Worm (Caenorhabditis elegans) whole organism, early embryonic: ENCODE results near the gene F37B4.10.

ENCODE experiments used
- B0310.2 ChIP-seq: sonication (generic microtip); optimal IDR thresholded peaks from 2 replicates; lab custom pipeline; 2016; ENCODE audit warnings: mild to moderate bottlenecking, missing genetic modification characterization, missing compliant biosample characterization
- F13C5.2 ChIP-seq: sonication (generic microtip); optimal IDR thresholded peaks from 2 replicates; lab custom pipeline; 2017; ENCODE audit warnings: mild to moderate bottlenecking, missing genetic modification characterization, inconsistent platforms, missing compliant biosample characterization
- aly-1 ChIP-seq: sonication (generic microtip); optimal IDR thresholded peaks from 2 replicates; lab custom pipeline; 2016; ENCODE audit warnings: missing genetic modification characterization, missing compliant biosample characterization
- ama-1 ChIP-seq: fragments of 150-350 bp; optimal IDR thresholded peaks from 2 replicates; lab custom pipeline; 2014
- ceh-13 ChIP-seq: fragments of 200-800 bp; sonication (Bioruptor generic); optimal IDR thresholded peaks from 2 replicates; lab custom pipeline; 2018; ENCODE audit warnings: mild to moderate bottlenecking, missing genetic modification characterization, missing compliant biosample characterization
- ceh-36 ChIP-seq: sonication (generic microtip); optimal IDR thresholded peaks from 2 replicates; lab custom pipeline; 2016; ENCODE audit warnings: missing genetic modification characterization, inconsistent platforms, missing compliant biosample characterization
- ets-7 ChIP-seq: sonication (generic microtip); optimal IDR thresholded peaks from 2 replicates; lab custom pipeline; 2016; ENCODE audit warnings: missing genotype, missing genetic modification characterization, missing compliant biosample characterization
- flt-1 ChIP-seq: fragments of 200-800 bp; sonication (Bioruptor generic); IDR thresholded peaks from 2 replicates; pipeline ENCODE4 v1.3.6; 2022; ENCODE audit warnings: missing genetic modification characterization, missing compliant biosample characterization
- hmbx-1 ChIP-seq: sonication (generic microtip); optimal IDR thresholded peaks from 2 replicates; lab custom pipeline; 2016; ENCODE audit warnings: mild to moderate bottlenecking, missing genetic modification characterization, missing compliant biosample characterization
- hmg-4 ChIP-seq: fragments of 200-800 bp; sonication (Bioruptor generic); optimal IDR thresholded peaks from 2 replicates; lab custom pipeline; 2018; ENCODE audit warnings: mild to moderate bottlenecking, missing genetic modification characterization, missing compliant biosample characterization
- hnd-1 ChIP-seq: sonication (generic microtip); optimal IDR thresholded peaks from 2 replicates; lab custom pipeline; 2016; ENCODE audit warnings: missing genetic modification characterization, missing compliant biosample characterization
- pes-1 ChIP-seq: fragments of 200-800 bp; sonication (Bioruptor generic); IDR thresholded peaks from 2 replicates; pipeline ENCODE4 v1.3.6; 2022; ENCODE audit warnings: missing genetic modification reagents, missing genetic modification characterization, missing compliant biosample characterization
- scrt-1 ChIP-seq: fragments of 200-800 bp; sonication (Bioruptor generic); IDR thresholded peaks from 2 replicates; pipeline ENCODE4 v1.3.6; 2022; ENCODE audit warnings: missing genetic modification characterization, missing compliant biosample characterization
- sea-1 ChIP-seq: fragments of 200-800 bp; sonication (Bioruptor generic); conservative IDR thresholded peaks from 2 replicates; pipeline ENCODE4 v1.3.6; 2022; ENCODE audit warnings: missing genetic modification characterization, missing compliant biosample characterization
- tbx-11 ChIP-seq: fragments of 200-800 bp; sonication (Bioruptor generic); IDR thresholded peaks from 2 replicates; pipeline ENCODE4 v1.3.6; 2022; ENCODE audit warnings: missing genetic modification characterization, missing compliant biosample characterization
- tbx-37 ChIP-seq: fragments of 200-800 bp; sonication (Bioruptor generic); conservative IDR thresholded peaks from 2 replicates; pipeline ENCODE4 v1.3.6; 2022; ENCODE audit warnings: missing genetic modification reagents, missing genetic modification characterization, missing compliant biosample characterization
- tra-4 ChIP-seq: sonication (generic microtip); optimal IDR thresholded peaks from 2 replicates; lab custom pipeline; 2017; ENCODE audit warnings: missing genetic modification characterization, missing compliant biosample characterization

F37B4.10 gene

ce11 chrV:2857842-2858241, 19.6 kb downstream of the F37B4.10 start, which contains the start of gene srj-55:
Gene srj-55 (minus strand): TSS chrV:2857942.
- TF ChIP-seq ama-1 (no peak), tra-4 (tag; lab: Kevin White, UChicago) (no peak), pes-1 (GFP tag; lab: Robert Waterston, UW) (no peak), sea-1 (GFP tag; lab: Robert Waterston, UW) (no peak), hmg-4 (GFP tag; lab: Kevin White, UChicago) (no peak), tbx-11 (GFP tag; lab: Robert Waterston, UW) (no peak), tbx-37 (no peak)

- TF ChIP-seq tra-4 (tag; lab: Kevin White, UChicago) (no peak), hmg-4 (GFP tag; lab: Kevin White, UChicago) (no peak), B0310.2 (tag; lab: Kevin White, UChicago) (no peak), tbx-37 (no peak), ceh-13 (no peak), ceh-36 (tag; lab: Kevin White, UChicago) (no peak), ama-1 (no peak), F13C5.2 (no peak), hnd-1 (no peak), pes-1 (GFP tag; lab: Robert Waterston, UW) (no peak)
Observed at ce11 chrV:2855473-2855872, 21.9 kb downstream of the F37B4.10 start, which contains the start of gene srj-57. Gene srj-57 (minus strand): TSS chrV:2855573.

DNA sequence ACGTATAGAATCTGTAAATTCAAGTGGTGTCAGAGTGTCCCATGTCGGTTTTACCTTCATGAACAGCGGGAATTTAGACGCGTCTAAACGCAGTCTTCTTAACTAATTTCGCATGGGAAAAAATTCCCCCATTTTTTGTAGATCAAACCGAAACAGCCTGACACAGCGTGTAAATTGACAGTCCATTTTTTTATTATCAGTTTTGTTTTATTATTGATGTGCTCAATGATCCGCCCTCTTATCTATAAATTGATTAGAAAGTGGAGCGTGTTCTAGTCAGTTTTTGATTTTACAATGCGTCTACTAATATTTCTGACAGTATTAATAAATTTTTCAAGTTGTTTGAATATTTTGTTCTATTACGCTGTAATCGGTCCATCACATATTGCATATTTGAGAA, 28.3 kb downstream of the F37B4.10 start, which contains the start of gene ugt-53:
Gene ugt-53 (plus strand): TSS at position 273 of the 400 bp plus-strand sequence.
- no peak for TF ChIP-seq aly-1
- no peak for TF ChIP-seq hmg-4 (GFP tag; lab: Kevin White, UChicago)
- TF ChIP-seq ama-1 = no peak
- no peak for TF ChIP-seq tbx-11 (GFP tag; lab: Robert Waterston, UW)
- TF ChIP-seq tbx-37 = no peak
- no peak for TF ChIP-seq tra-4 (tag; lab: Kevin White, UChicago)
- TF ChIP-seq F13C5.2 = no peak
- TF ChIP-seq ceh-36 (tag; lab: Kevin White, UChicago) = no peak
- no peak for TF ChIP-seq B0310.2 (tag; lab: Kevin White, UChicago)
- no peak for TF ChIP-seq scrt-1 (GFP tag; lab: Robert Waterston, UW)
- TF ChIP-seq hmbx-1 = no peak
- no peak for TF ChIP-seq ceh-13
- TF ChIP-seq hnd-1 = no peak

ce11 chrV:2848290-2848937, 29.0 kb downstream of the F37B4.10 start, which contains the start of gene srj-49:
Gene srj-49 (minus strand): TSS chrV:2848340.
- TF ChIP-seq pes-1 (GFP tag; lab: Robert Waterston, UW) = no peak
- TF ChIP-seq tbx-11 (GFP tag; lab: Robert Waterston, UW) = no peak
- TF ChIP-seq hnd-1 = no peak
- no peak for TF ChIP-seq sea-1 (GFP tag; lab: Robert Waterston, UW)
- no peak for TF ChIP-seq flt-1 (GFP tag; lab: Robert Waterston, UW)
- TF ChIP-seq hmbx-1 = no peak
- TF ChIP-seq ets-7 = no peak
- no peak for TF ChIP-seq ama-1
- no peak for TF ChIP-seq tbx-37
- TF ChIP-seq B0310.2 (tag; lab: Kevin White, UChicago) = no peak
- TF ChIP-seq ceh-13 = no peak
- TF ChIP-seq ceh-36 (tag; lab: Kevin White, UChicago) = no peak

- TF ChIP-seq tbx-11 (GFP tag; lab: Robert Waterston, UW) (no peak), ceh-13 (no peak), ama-1 (no peak), F13C5.2 (no peak), flt-1 (GFP tag; lab: Robert Waterston, UW) (no peak), hmg-4 (GFP tag; lab: Kevin White, UChicago) (no peak)
Observed at ce11 chrV:2845771-2846170, 31.6 kb downstream of the F37B4.10 start, which contains the start of gene srj-44. Gene srj-44 (minus strand): TSS chrV:2845871.

ce11 chrV:2836501-2836900, 40.9 kb downstream of the F37B4.10 start, which contains the start of gene srj-45:
Gene srj-45 (minus strand): TSS chrV:2836601.
- TF ChIP-seq hnd-1 (no peak), flt-1 (GFP tag; lab: Robert Waterston, UW) (no peak), scrt-1 (GFP tag; lab: Robert Waterston, UW) (no peak), tbx-37 (no peak), F13C5.2 (no peak), aly-1 (no peak), B0310.2 (tag; lab: Kevin White, UChicago) (no peak), hmg-4 (GFP tag; lab: Kevin White, UChicago) (no peak), hmbx-1 (no peak), pes-1 (GFP tag; lab: Robert Waterston, UW) (no peak), ceh-13 (no peak), ceh-36 (tag; lab: Kevin White, UChicago) (no peak)

- no peak for TF ChIP-seq F13C5.2
- TF ChIP-seq ets-7 = no peak
- TF ChIP-seq tra-4 (tag; lab: Kevin White, UChicago) = no peak
- TF ChIP-seq ceh-13 = no peak
- TF ChIP-seq pes-1 (GFP tag; lab: Robert Waterston, UW) = no peak
Observed at ce11 chrV:2832666-2833065, 44.7 kb downstream of the F37B4.10 start, which contains the start of gene srj-50. Gene srj-50 (plus strand): TSS chrV:2832966.

ce11 chrV:2830817-2831216, 46.6 kb downstream of the F37B4.10 start, which contains the start of gene srw-2:
Gene srw-2 (plus strand): TSS chrV:2830878.
- TF ChIP-seq ama-1 (no peak), sea-1 (GFP tag; lab: Robert Waterston, UW) (no peak), hmg-4 (GFP tag; lab: Kevin White, UChicago) (no peak), hnd-1 (no peak), tra-4 (tag; lab: Kevin White, UChicago) (no peak), B0310.2 (tag; lab: Kevin White, UChicago) (no peak)
